Fruit fly (Drosophila melanogaster) whole organism: Measurements from ENCODE around the gene amx.

Experiments used
- CG8478 ChIP-seq: fragments of >200 bp; optimal IDR thresholded peaks from 2 replicates; lab custom pipeline; 2018; ENCODE audit warnings: inconsistent platforms
- Dll ChIP-seq: fragments of >200 bp; optimal IDR thresholded peaks from 2 replicates; lab custom pipeline; 2017
- EcR ChIP-seq, 2 experiments: fragments of >200 bp; optimal IDR thresholded peaks; 2 replicates each; lab custom pipeline; 2017; ENCODE audit warnings: missing biosample characterization in 2 of 2, missing genetic modification characterization in 2 of 2, missing genetic modification reagents in 2 of 2
- pan ChIP-seq: fragments of >200 bp; optimal IDR thresholded peaks from 2 replicates; lab custom pipeline; 2017
- psq ChIP-seq: fragments of >200 bp; optimal IDR thresholded peaks from 2 replicates; lab custom pipeline; 2017

dm6 chrX:9291270-9291669 is 44.1 kb upstream of the amx start:
- no peak for TF ChIP-seq Dll (lab: Kevin White, UChicago)
- no peak for TF ChIP-seq pan (lab: Kevin White, UChicago)
- TF ChIP-seq psq (lab: Kevin White, UChicago): no peak
- no peak for TF ChIP-seq EcR (GFP tag; optimal IDR thresholded peaks at IDR 0.05; lab: Kevin White, UChicago)
- no peak for TF ChIP-seq CG8478 (lab: Kevin White, UChicago)
